Worm (Caenorhabditis elegans): ENCODE data around the gene fbxa-182.

fbxa-182 gene

ce11 chrII:2440312-2440711 is 27.8 kb upstream of the fbxa-182 start:
- TF ChIP-seq dmd-9 (GFP tag; IDR thresholded peaks at IDR 0.05) (no peak), skn-1 (tag; optimal IDR thresholded peaks at IDR 0.05) (no peak), mxl-3 (GFP tag; optimal IDR thresholded peaks at IDR 0.05) (no peak), arid-1 (GFP tag; conservative IDR thresholded peaks at IDR 0.05) (no peak), ceh-62 (tag; optimal IDR thresholded peaks at IDR 0.05) (no peak), nhr-237 (tag; optimal IDR thresholded peaks at IDR 0.05) (no peak), fkh-10 (GFP tag; optimal IDR thresholded peaks at IDR 0.05) (no peak)

ce11 chrII:2438944-2439343 is 26.4 kb upstream of the fbxa-182 start:
- TF ChIP-seq ama-1 (optimal IDR thresholded peaks at IDR 0.05) (no peak), lsy-2 (tag; optimal IDR thresholded peaks at IDR 0.05) (no peak), mxl-3 (GFP tag; optimal IDR thresholded peaks at IDR 0.05) (no peak), lin-29 (GFP tag; IDR thresholded peaks at IDR 0.05) (no peak), lir-3 (tag; optimal IDR thresholded peaks at IDR 0.05) (no peak), F37D6.2 (tag; optimal IDR thresholded peaks at IDR 0.05) (no peak), duxl-1 (tag; optimal IDR thresholded peaks at IDR 0.05; ENCODE audit: poor library complexity) (no peak), mdt-29 (GFP tag; IDR thresholded peaks at IDR 0.05) (no peak), ZK337.2 (GFP tag; IDR thresholded peaks at IDR 0.05) (no peak), nhr-237 (tag; optimal IDR thresholded peaks at IDR 0.05) (no peak), mes-2 (tag; optimal IDR thresholded peaks at IDR 0.05; ENCODE audit: poor library complexity, severe bottlenecking) (no peak), F10B5.3 (tag; optimal IDR thresholded peaks at IDR 0.05) (no peak), dpl-1 (GFP tag; optimal IDR thresholded peaks at IDR 0.05) (no peak), vab-7 (GFP tag; IDR thresholded peaks at IDR 0.05) (no peak), nhr-10 (tag; optimal IDR thresholded peaks at IDR 0.05) (no peak), nhr-111 (GFP tag; optimal IDR thresholded peaks at IDR 0.05) (no peak), attf-4 (tag; optimal IDR thresholded peaks at IDR 0.05) (no peak), ceh-20 (GFP tag; IDR thresholded peaks at IDR 0.05) (no peak)

- TF ChIP-seq dpl-1 (GFP tag; optimal IDR thresholded peaks at IDR 0.05) (no peak), pqm-1 (tag; optimal IDR thresholded peaks at IDR 0.05) (peak; percentile 71), daf-16 (GFP tag; optimal IDR thresholded peaks at IDR 0.05) (no peak), daf-16 (tag; optimal IDR thresholded peaks at IDR 0.05) (peak; percentile 2)
Observed at ce11 chrII:2438180-2438579, 25.6 kb upstream of the fbxa-182 start.

ce11 chrII:2436757-2437156 is 24.2 kb upstream of the fbxa-182 start:
- TF ChIP-seq lin-15B (tag; optimal IDR thresholded peaks at IDR 0.05) (no peak), nhr-10 (tag; optimal IDR thresholded peaks at IDR 0.05) (no peak), unc-62 (GFP tag; optimal IDR thresholded peaks at IDR 0.05 in 1 of 2) (peak in 1 of 2 experiments; percentile 37), unc-62 (tag; optimal IDR thresholded peaks at IDR 0.05) (no peak), nhr-42 (GFP tag; IDR thresholded peaks at IDR 0.05) (no peak), skn-1 (tag; optimal IDR thresholded peaks at IDR 0.05) (no peak), mxl-2 (GFP tag; conservative IDR thresholded peaks at IDR 0.05) (no peak), dmd-8 (GFP tag; IDR thresholded peaks at IDR 0.05) (no peak), egl-43 (GFP tag; IDR thresholded peaks at IDR 0.05) (no peak)

ce11 chrII:2435566-2435965 is 23.0 kb upstream of the fbxa-182 start:
- TF ChIP-seq mxl-3 (GFP tag; optimal IDR thresholded peaks at IDR 0.05) (peak; percentile 9), aha-1 (tag) (no peak)

ce11 chrII:2431972-2432371 is 19.4 kb upstream of the fbxa-182 start, which contains the start of gene ceh-86:
TSS of gene ceh-86 (minus strand) at chrII:2432072.
- TF ChIP-seq spr-1 (tag; optimal IDR thresholded peaks at IDR 0.05) (no peak), ceh-44 (GFP tag; IDR thresholded peaks at IDR 0.05) (no peak), lin-29 (GFP tag; IDR thresholded peaks at IDR 0.05) (no peak), egl-27 (tag; optimal IDR thresholded peaks at IDR 0.05) (no peak), daf-19 (GFP tag; conservative IDR thresholded peaks at IDR 0.05) (no peak), egl-43 (GFP tag; IDR thresholded peaks at IDR 0.05) (no peak), lin-38 (GFP tag; IDR thresholded peaks at IDR 0.05) (no peak), Y48G9A.11 (GFP tag; IDR thresholded peaks at IDR 0.05) (no peak), lir-3 (tag; optimal IDR thresholded peaks at IDR 0.05) (no peak), lsy-2 (tag; optimal IDR thresholded peaks at IDR 0.05) (no peak), mdl-1 (tag; optimal IDR thresholded peaks at IDR 0.05) (no peak), Y105C5A.15 (GFP tag; IDR thresholded peaks at IDR 0.05) (no peak), daf-16 (GFP tag; optimal IDR thresholded peaks at IDR 0.05) (no peak), daf-16 (tag; optimal IDR thresholded peaks at IDR 0.05) (no peak), F49E8.2 (tag; optimal IDR thresholded peaks at IDR 0.05; ENCODE audit: borderline replicate concordance) (no peak), ztf-11 (tag; optimal IDR thresholded peaks at IDR 0.05) (no peak), T20F7.1 (GFP tag; optimal IDR thresholded peaks at IDR 0.05) (no peak)
